Fruit fly (Drosophila melanogaster): ENCODE results near the gene NetA.

dm6 chrX:14585263-14585662 lies 68.5 kb downstream of the NetA start:
- TF ChIP-seq CG8478 (optimal IDR thresholded peaks at IDR 0.05) (no peak), CTCF (optimal IDR thresholded peaks at IDR 0.05) (peak; percentile 72 to 84)
